Worm (Caenorhabditis elegans) whole organism, L2 larva: ENCODE measurements around the gene F28G4.3.

ENCODE experiments used
- R02D3.7 ChIP-seq: fragments of 150-350 bp; optimal IDR thresholded peaks from 2 replicates; lab custom pipeline; 2014; ENCODE audit warnings: missing biosample characterization, missing genetic modification characterization
- alr-1 ChIP-seq: fragments of 150-350 bp; optimal IDR thresholded peaks from 2 replicates; lab custom pipeline; 2014; ENCODE audit warnings: missing biosample characterization, missing genetic modification characterization
- dmd-4 ChIP-seq: sonication (generic microtip); optimal IDR thresholded peaks from 2 replicates; lab custom pipeline; 2017; ENCODE audit warnings: missing biosample characterization, missing genetic modification characterization
- nhr-11 ChIP-seq: fragments of 150-350 bp; optimal IDR thresholded peaks from 2 replicates; lab custom pipeline; 2014; ENCODE audit warnings: missing biosample characterization, missing genetic modification characterization
- nhr-237 ChIP-seq: fragments of 150-350 bp; optimal IDR thresholded peaks from 2 replicates; lab custom pipeline; 2014; ENCODE audit warnings: missing biosample characterization, missing genetic modification characterization
- nhr-25 ChIP-seq: fragments of 150-350 bp; sonication (generic microtip); optimal IDR thresholded peaks from 3 replicates; lab custom pipeline; 2014; ENCODE audit warnings: missing biosample characterization, missing genetic modification characterization
- snpc-4 ChIP-seq: fragments of 150-350 bp; optimal IDR thresholded peaks from 2 replicates; lab custom pipeline; 2014; ENCODE audit warnings: missing biosample characterization, missing genetic modification characterization

DNA sequence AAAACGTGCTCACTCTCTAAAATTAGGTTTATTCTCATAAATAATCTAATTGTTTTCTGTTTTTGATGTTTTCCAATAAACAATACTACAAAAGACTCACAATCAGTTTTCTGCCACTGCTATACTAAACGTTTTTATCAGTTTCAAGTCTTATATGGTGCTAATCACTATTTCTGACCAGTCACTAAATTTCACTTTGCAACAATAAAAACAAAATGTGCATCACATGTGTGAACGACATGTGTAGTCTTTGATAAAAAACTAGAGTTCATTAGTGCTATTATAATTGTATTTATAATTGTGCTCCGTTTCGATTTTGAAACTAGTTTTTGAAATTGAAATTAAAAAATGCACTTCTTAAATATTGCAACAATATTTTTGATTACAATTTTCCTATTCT lies 9.6 kb downstream of the F28G4.3 start, which contains the start of gene cyp-37B1:
- no peak for TF ChIP-seq nhr-11 (tag; lab: Kevin White, UChicago)
- no peak for TF ChIP-seq dmd-4
- no peak for TF ChIP-seq R02D3.7
- TF ChIP-seq alr-1 (tag; lab: Kevin White, UChicago), result no peak
- no peak for TF ChIP-seq nhr-25 (tag; lab: Kevin White, UChicago)
- TF ChIP-seq nhr-237 (tag; lab: Kevin White, UChicago), result no peak
- no peak for TF ChIP-seq snpc-4 (tag; lab: Kevin White, UChicago)
